Fruit fly (Drosophila melanogaster): ENCODE measurements around the gene baz.

- TF ChIP-seq salr (GFP tag; optimal IDR thresholded peaks at IDR 0.05) (no peak), CG6854 (GFP tag; optimal IDR thresholded peaks at IDR 0.05) (no peak), CG8632 (GFP tag; optimal IDR thresholded peaks at IDR 0.05) (no peak), Hr38 (GFP tag; optimal IDR thresholded peaks at IDR 0.05) (no peak), CG1621 (tag; optimal IDR thresholded peaks at IDR 0.05) (no peak), CG11762 (GFP tag; optimal IDR thresholded peaks at IDR 0.05; ENCODE audit: insufficient read depth) (no peak), CG11902 (GFP tag; optimal IDR thresholded peaks at IDR 0.05) (no peak), cyc (GFP tag; optimal IDR thresholded peaks at IDR 0.05) (no peak), Eip93F (GFP tag; optimal IDR thresholded peaks at IDR 0.05) (no peak)
These were observed 13.3 kb upstream of the baz start for dm6 chrX:17146529-17146928.

Measured in whole organism, prepupa.